Fruit fly (Drosophila melanogaster) whole organism, adult: ENCODE results near the gene CG42404.

ENCODE experiments used
- CG12768 ChIP-seq: fragments of 200-800 bp; sonication (Bioruptor generic); optimal IDR thresholded peaks from 2 replicates; lab custom pipeline; 2017; ENCODE audit warnings: missing biosample characterization, missing genetic modification characterization, mild to moderate bottlenecking, moderate library complexity, missing genetic modification reagents
- CG1620 ChIP-seq: fragments of 200-800 bp; sonication (Bioruptor generic); optimal IDR thresholded peaks from 2 replicates; lab custom pipeline; 2016; ENCODE audit warnings: missing biosample characterization, missing genetic modification characterization
- CG33017 ChIP-seq: fragments of 200-800 bp; sonication (Bioruptor generic); optimal IDR thresholded peaks from 2 replicates; lab custom pipeline; 2018; ENCODE audit warnings: missing biosample characterization, mild to moderate bottlenecking, missing genetic modification characterization, moderate library complexity
- CG5204 ChIP-seq: fragments of 200-800 bp; sonication (Bioruptor generic); optimal IDR thresholded peaks from 2 replicates; lab custom pipeline; 2016; ENCODE audit warnings: missing biosample characterization, missing genetic modification characterization
- CG7045 ChIP-seq: fragments of 200-800 bp; sonication (Bioruptor generic); optimal IDR thresholded peaks from 2 replicates; lab custom pipeline; 2017; ENCODE audit warnings: missing biosample characterization, mild to moderate bottlenecking, missing genetic modification characterization
- CG7101 ChIP-seq: fragments of 200-800 bp; sonication (Bioruptor generic); optimal IDR thresholded peaks from 2 replicates; lab custom pipeline; 2018; ENCODE audit warnings: missing biosample characterization, mild to moderate bottlenecking, missing genetic modification characterization, moderate library complexity
- Clk ChIP-seq: fragments of 200-800 bp; sonication (Bioruptor generic); optimal IDR thresholded peaks from 2 replicates; lab custom pipeline; 2017; ENCODE audit warnings: missing biosample characterization, missing genetic modification characterization
- Crg-1 ChIP-seq: fragments of 200-800 bp; sonication (Bioruptor generic); optimal IDR thresholded peaks from 2 replicates; lab custom pipeline; 2016; ENCODE audit warnings: missing biosample characterization, missing genetic modification characterization
- bab1 ChIP-seq: fragments of 200-800 bp; sonication (Bioruptor generic); optimal IDR thresholded peaks from 3 replicates; lab custom pipeline; 2019; ENCODE audit warnings: missing biosample characterization, mild to moderate bottlenecking, missing genetic modification characterization, moderate library complexity
- cic ChIP-seq: fragments of 200-800 bp; sonication (Bioruptor generic); optimal IDR thresholded peaks from 2 replicates; lab custom pipeline; 2017; ENCODE audit warnings: missing biosample characterization, mild to moderate bottlenecking, missing genetic modification characterization, moderate library complexity
- cnc ChIP-seq, 2 experiments: fragments of >200 bp; optimal IDR thresholded peaks; 2 replicates each; lab custom pipeline; 2017
- kay ChIP-seq: fragments of 200-800 bp; sonication (Bioruptor generic); peaks from one replicate; lab custom pipeline; 2016; ENCODE audit warnings: missing biosample characterization, missing genetic modification characterization, borderline replicate concordance
- ovo ChIP-seq: fragments of 200-800 bp; sonication (Bioruptor generic); optimal IDR thresholded peaks from 2 replicates; lab custom pipeline; 2016; ENCODE audit warnings: missing biosample characterization, missing genetic modification characterization
- toe ChIP-seq: fragments of 200-800 bp; sonication (Bioruptor generic); optimal IDR thresholded peaks from 2 replicates; lab custom pipeline; 2016; ENCODE audit warnings: missing biosample characterization, missing genetic modification characterization

dm6 chr3R:15213362-15213989 lies 36.4 kb upstream of the CG42404 start, which contains the start of the genes CG6654 and CG4210:
- TF ChIP-seq CG33017 (no peak), CG7045 (GFP tag; lab: Kevin White, UChicago) (no peak), cnc (optimal IDR thresholded peaks at IDR 0.05; lab: Kevin White, UChicago) (no peak), cic (no peak), Crg-1 (GFP tag; lab: Kevin White, UChicago) (no peak), bab1 (peak; percentile 9), CG5204 (no peak), kay (GFP tag; lab: Kevin White, UChicago) (no peak), toe (peak; percentile 5), CG1620 (GFP tag; lab: Kevin White, UChicago) (no peak), CG7101 (tag; lab: Kevin White, UChicago) (peak; percentile 9), Clk (GFP tag; lab: Kevin White, UChicago) (no peak), ovo (GFP tag; lab: Kevin White, UChicago) (no peak), CG12768 (no peak)
